Fruit fly (Drosophila melanogaster): ENCODE data around the gene Tom70.

The Tom70 gene

dm6 chr2L:12025505-12025904, 12.8 kb downstream of the Tom70 start (continued):
- TF ChIP-seq Hr39 (GFP tag; optimal IDR thresholded peaks at IDR 0.05) (no peak), Sox102F (GFP tag; optimal IDR thresholded peaks at IDR 0.05) (peak; percentile 4), Ets21C (GFP tag; optimal IDR thresholded peaks at IDR 0.05) (no peak), fkh (GFP tag; optimal IDR thresholded peaks at IDR 0.05) (no peak), eg (GFP tag; IDR thresholded peaks at IDR 0.05) (peak; percentile 70; the same call in 2 of the 3 replicates), lz (GFP tag; optimal IDR thresholded peaks at IDR 0.05) (no peak), CG31627 (GFP tag; optimal IDR thresholded peaks at IDR 0.05) (peak; percentile 31)

dm6 chr2L:12024104-12024503, 14.2 kb downstream of the Tom70 start:
- TF ChIP-seq CG8632 (GFP tag; optimal IDR thresholded peaks at IDR 0.05) (no peak), Hr38 (GFP tag; optimal IDR thresholded peaks at IDR 0.05) (no peak), Ets96B (tag; optimal IDR thresholded peaks at IDR 0.05) (no peak), fd59A (GFP tag; optimal IDR thresholded peaks at IDR 0.05) (no peak), Sox15 (GFP tag; optimal IDR thresholded peaks at IDR 0.05) (no peak), Gug (GFP tag; IDR thresholded peaks at IDR 0.05) (no peak), CG11294 (GFP tag; IDR thresholded peaks at IDR 0.05) (no peak), CG3919 (GFP tag; optimal IDR thresholded peaks at IDR 0.05) (no peak), Sox102F (GFP tag; optimal IDR thresholded peaks at IDR 0.05) (no peak), svp (GFP tag) (no peak)

- TF ChIP-seq eg (GFP tag; IDR thresholded peaks at IDR 0.05) (no peak), acj6 (GFP tag; optimal IDR thresholded peaks at IDR 0.05) (no peak), ss (GFP tag; optimal IDR thresholded peaks at IDR 0.05) (no peak), vri (GFP tag; optimal IDR thresholded peaks at IDR 0.05) (peak; percentile 38), pdm3 (GFP tag; optimal IDR thresholded peaks at IDR 0.05) (no peak), dsx (GFP tag; optimal IDR thresholded peaks at IDR 0.05; ENCODE audit: poor library complexity, severe bottlenecking) (no peak), CG11294 (GFP tag; IDR thresholded peaks at IDR 0.05) (no peak), fkh (GFP tag; optimal IDR thresholded peaks at IDR 0.05) (peak; percentile 68), CG16779 (tag; optimal IDR thresholded peaks at IDR 0.05) (no peak), CG31627 (GFP tag; optimal IDR thresholded peaks at IDR 0.05) (no peak), Eip78C (GFP tag) (peak; percentile 17), esn (GFP tag; optimal IDR thresholded peaks at IDR 0.05) (peak; percentile 5)
Observed at dm6 chr2L:12021193-12021592, 17.1 kb downstream of the Tom70 start.

dm6 chr2L:12020735-12021134, 17.6 kb downstream of the Tom70 start, which contains the start of gene Wdr81:
Wdr81 (minus strand) TSS chr2L:12020960.
- TF ChIP-seq CG7368 (GFP tag; optimal IDR thresholded peaks at IDR 0.05) (no peak), CG3919 (GFP tag; optimal IDR thresholded peaks at IDR 0.05) (no peak), OdsH (GFP tag; optimal IDR thresholded peaks at IDR 0.05) (no peak), CG4318 (GFP tag; optimal IDR thresholded peaks at IDR 0.05) (no peak), CG34406 (GFP tag; optimal IDR thresholded peaks at IDR 0.05) (no peak), CG11902 (GFP tag; optimal IDR thresholded peaks at IDR 0.05) (no peak), Sox15 (GFP tag; optimal IDR thresholded peaks at IDR 0.05) (no peak)

dm6 chr2L:12013741-12014393, 24.4 kb downstream of the Tom70 start:
- TF ChIP-seq lz (GFP tag; optimal IDR thresholded peaks at IDR 0.05) (no peak), Ets96B (tag; optimal IDR thresholded peaks at IDR 0.05) (peak; percentile 37), CG32006 (GFP tag; optimal IDR thresholded peaks at IDR 0.05) (no peak), CG6276 (GFP tag; optimal IDR thresholded peaks at IDR 0.05) (peak; percentile 39), Eip75B (GFP tag; optimal IDR thresholded peaks at IDR 0.05) (peak; percentile 67), OdsH (GFP tag; optimal IDR thresholded peaks at IDR 0.05) (no peak), CG6163 (GFP tag; IDR thresholded peaks at IDR 0.05) (peak; percentile 65; the same call in 2 of the 3 replicates), fd85E (GFP tag; optimal IDR thresholded peaks at IDR 0.05) (no peak), CG9139 (GFP tag; optimal IDR thresholded peaks at IDR 0.05) (peak; percentile 80), CG6808 (GFP tag; optimal IDR thresholded peaks at IDR 0.05) (peak; percentile 81), CG3032 (tag; optimal IDR thresholded peaks at IDR 0.05) (peak; percentile 18), svp (GFP tag) (peak; percentile 98), Met (GFP tag; optimal IDR thresholded peaks at IDR 0.05) (peak; percentile 69), vri (GFP tag; optimal IDR thresholded peaks at IDR 0.05) (peak; percentile 95), salr (GFP tag; optimal IDR thresholded peaks at IDR 0.05) (peak in 1 of 2 experiments; percentile 17), CG6792 (GFP tag; optimal IDR thresholded peaks at IDR 0.05) (peak; percentile 25), Lpt (GFP tag; optimal IDR thresholded peaks at IDR 0.05) (peak; percentile 78), CG8119 (GFP tag; IDR thresholded peaks at IDR 0.05) (peak; percentile 30; the same call in 1 of the 3 replicates), CG10631 (GFP tag; optimal IDR thresholded peaks at IDR 0.05) (peak; percentile 41), spab (GFP tag; optimal IDR thresholded peaks at IDR 0.05) (peak; percentile 62)

Data from whole organism, prepupa.